Fruit fly (Drosophila melanogaster) whole organism, adult: Measurements from ENCODE around the gene X11Lbeta.

Experiments
- CG14711 ChIP-seq: fragments of 200-800 bp; sonication (Bioruptor generic); optimal IDR thresholded peaks from 2 replicates; lab custom pipeline; 2018; ENCODE audit warnings: missing biosample characterization, mild to moderate bottlenecking, missing genetic modification characterization, moderate library complexity
- CG1620 ChIP-seq: fragments of 200-800 bp; sonication (Bioruptor generic); optimal IDR thresholded peaks from 2 replicates; lab custom pipeline; 2016; ENCODE audit warnings: missing biosample characterization, missing genetic modification characterization
- CG5204 ChIP-seq: fragments of 200-800 bp; sonication (Bioruptor generic); optimal IDR thresholded peaks from 2 replicates; lab custom pipeline; 2016; ENCODE audit warnings: missing biosample characterization, missing genetic modification characterization
- CG7045 ChIP-seq: fragments of 200-800 bp; sonication (Bioruptor generic); optimal IDR thresholded peaks from 2 replicates; lab custom pipeline; 2017; ENCODE audit warnings: missing biosample characterization, mild to moderate bottlenecking, missing genetic modification characterization
- CG7101 ChIP-seq: fragments of 200-800 bp; sonication (Bioruptor generic); optimal IDR thresholded peaks from 2 replicates; lab custom pipeline; 2018; ENCODE audit warnings: missing biosample characterization, mild to moderate bottlenecking, missing genetic modification characterization, moderate library complexity
- Clk ChIP-seq: fragments of 200-800 bp; sonication (Bioruptor generic); optimal IDR thresholded peaks from 2 replicates; lab custom pipeline; 2017; ENCODE audit warnings: missing biosample characterization, missing genetic modification characterization
- Crg-1 ChIP-seq: fragments of 200-800 bp; sonication (Bioruptor generic); optimal IDR thresholded peaks from 2 replicates; lab custom pipeline; 2016; ENCODE audit warnings: missing biosample characterization, missing genetic modification characterization
- Hr96 ChIP-seq: fragments of 200-800 bp; sonication (Bioruptor generic); optimal IDR thresholded peaks from 2 replicates; lab custom pipeline; 2016; ENCODE audit warnings: missing biosample characterization, missing genetic modification characterization
- Mnt ChIP-seq: fragments of 200-800 bp; sonication (Bioruptor generic); optimal IDR thresholded peaks from 2 replicates; lab custom pipeline; 2016; ENCODE audit warnings: missing biosample characterization, mild to moderate bottlenecking, missing genetic modification characterization
- bab1 ChIP-seq: fragments of 200-800 bp; sonication (Bioruptor generic); optimal IDR thresholded peaks from 3 replicates; lab custom pipeline; 2019; ENCODE audit warnings: missing biosample characterization, mild to moderate bottlenecking, missing genetic modification characterization, moderate library complexity
- cic ChIP-seq: fragments of 200-800 bp; sonication (Bioruptor generic); optimal IDR thresholded peaks from 2 replicates; lab custom pipeline; 2017; ENCODE audit warnings: missing biosample characterization, mild to moderate bottlenecking, missing genetic modification characterization, moderate library complexity
- cnc ChIP-seq, 2 experiments: fragments of >200 bp; optimal IDR thresholded peaks; 2 replicates each; lab custom pipeline; 2017
- kay ChIP-seq: fragments of 200-800 bp; sonication (Bioruptor generic); peaks from one replicate; lab custom pipeline; 2016; ENCODE audit warnings: missing biosample characterization, missing genetic modification characterization, borderline replicate concordance
- ovo ChIP-seq: fragments of 200-800 bp; sonication (Bioruptor generic); optimal IDR thresholded peaks from 2 replicates; lab custom pipeline; 2016; ENCODE audit warnings: missing biosample characterization, missing genetic modification characterization
- pad ChIP-seq: fragments of 200-800 bp; sonication (Bioruptor generic); optimal IDR thresholded peaks from 3 replicates; lab custom pipeline; 2017; ENCODE audit warnings: missing biosample characterization, missing genetic modification characterization, mild to moderate bottlenecking, moderate library complexity, missing genetic modification reagents
- tj ChIP-seq: fragments of 200-800 bp; sonication (Bioruptor generic); optimal IDR thresholded peaks from 3 replicates; lab custom pipeline; 2017; ENCODE audit warnings: missing biosample characterization, mild to moderate bottlenecking, missing genetic modification characterization, moderate library complexity
- toe ChIP-seq: fragments of 200-800 bp; sonication (Bioruptor generic); optimal IDR thresholded peaks from 2 replicates; lab custom pipeline; 2016; ENCODE audit warnings: missing biosample characterization, missing genetic modification characterization

The X11Lbeta gene

DNA sequence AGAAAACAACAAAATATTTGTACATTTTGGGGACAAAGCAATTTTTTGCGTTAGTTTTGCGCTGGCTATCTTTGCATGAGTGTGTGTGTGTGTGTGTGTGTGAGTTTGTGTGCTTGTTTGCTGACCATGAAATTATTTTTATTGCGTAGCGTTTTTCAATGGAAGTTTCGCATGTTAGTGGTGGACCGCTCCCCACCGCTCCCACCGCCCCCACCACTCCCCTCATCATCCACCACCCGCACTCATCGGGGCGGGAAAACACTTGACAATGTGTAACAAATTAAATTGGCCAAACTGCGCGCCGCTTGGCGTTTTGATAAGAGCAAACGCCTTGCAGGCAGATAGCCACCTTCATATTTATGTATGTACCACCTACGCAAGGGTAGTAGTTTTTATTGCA, 91.7 kb downstream of the X11Lbeta start:
- TF ChIP-seq CG7045 (GFP tag; lab: Kevin White, UChicago) (no peak), cic (GFP tag; lab: Kevin White, UChicago) (peak; percentile 90), tj (GFP tag; lab: Kevin White, UChicago) (peak; percentile 57), pad (GFP tag; lab: Kevin White, UChicago) (peak; percentile 0)

DNA sequence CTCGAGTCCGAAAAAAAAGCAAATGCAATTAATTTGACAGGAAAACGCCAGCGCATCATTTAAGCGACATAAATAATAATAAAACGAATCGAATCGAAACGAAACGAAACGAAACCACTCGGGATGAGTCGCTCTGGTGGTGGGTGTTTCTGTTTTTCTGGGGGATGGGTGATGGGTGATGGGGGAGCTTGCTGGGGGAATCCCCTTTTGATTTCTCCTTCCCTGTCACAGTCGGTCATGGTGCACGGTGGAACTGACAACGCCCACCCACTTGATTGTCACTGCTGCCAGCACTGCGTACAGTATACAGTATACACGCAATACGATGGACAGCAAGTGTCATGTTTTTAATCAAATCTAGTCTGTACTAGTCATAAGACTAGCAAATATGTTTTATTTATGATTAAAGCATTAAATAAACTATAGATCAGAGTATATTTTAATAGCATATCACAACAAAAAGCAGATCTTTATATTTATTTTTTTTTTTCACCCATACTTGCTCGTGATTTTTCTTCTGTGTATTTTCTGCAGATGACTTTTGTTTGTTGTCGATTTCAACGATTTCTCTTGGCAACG, 94.5 kb downstream of the X11Lbeta start:
- TF ChIP-seq kay (GFP tag; lab: Kevin White, UChicago) (peak; percentile 20), pad (GFP tag; lab: Kevin White, UChicago) (no peak), CG1620 (GFP tag; lab: Kevin White, UChicago) (no peak), toe (GFP tag; lab: Kevin White, UChicago) (no peak), cnc (optimal IDR thresholded peaks at IDR 0.05; lab: Kevin White, UChicago) (no peak), tj (GFP tag; lab: Kevin White, UChicago) (peak; percentile 42)

DNA sequence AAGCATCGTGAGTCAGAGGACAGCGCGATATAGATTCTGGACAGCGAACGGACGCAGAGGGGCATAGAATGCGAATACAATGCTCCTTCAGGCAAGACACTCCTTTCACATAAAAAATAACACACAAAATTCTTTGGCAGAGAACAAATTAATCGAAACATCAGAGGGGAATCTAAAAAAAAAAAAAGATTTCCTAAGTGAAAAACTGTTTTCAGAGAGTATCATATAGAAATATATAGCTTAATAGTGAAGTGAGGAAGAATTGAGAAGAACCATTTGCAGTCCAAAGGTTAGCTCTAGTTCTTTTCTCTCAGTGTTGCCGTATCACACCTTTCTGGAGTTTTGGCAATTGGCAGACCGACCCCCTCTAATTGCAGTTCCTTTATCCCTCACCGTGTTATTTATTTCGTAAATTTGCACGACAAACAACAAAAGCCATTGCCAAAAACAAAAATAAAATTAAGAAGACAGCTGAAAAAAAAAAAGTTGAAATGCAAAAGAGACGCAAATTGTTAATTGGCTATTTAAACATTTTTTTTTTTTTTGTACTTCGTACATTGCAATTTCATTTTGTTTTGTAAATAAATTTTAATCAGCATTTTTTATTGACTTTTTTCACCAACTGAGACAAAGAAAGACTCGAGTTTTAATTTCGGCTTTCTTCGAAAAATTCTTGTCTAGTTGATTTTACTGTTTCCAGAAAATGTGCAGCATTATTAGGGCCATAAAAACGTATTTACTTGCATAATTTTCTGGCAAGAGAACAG, 96.1 kb downstream of the X11Lbeta start:
- TF ChIP-seq CG7045 (GFP tag; lab: Kevin White, UChicago): no peak
- TF ChIP-seq tj (GFP tag; lab: Kevin White, UChicago): peak; percentile 71

DNA sequence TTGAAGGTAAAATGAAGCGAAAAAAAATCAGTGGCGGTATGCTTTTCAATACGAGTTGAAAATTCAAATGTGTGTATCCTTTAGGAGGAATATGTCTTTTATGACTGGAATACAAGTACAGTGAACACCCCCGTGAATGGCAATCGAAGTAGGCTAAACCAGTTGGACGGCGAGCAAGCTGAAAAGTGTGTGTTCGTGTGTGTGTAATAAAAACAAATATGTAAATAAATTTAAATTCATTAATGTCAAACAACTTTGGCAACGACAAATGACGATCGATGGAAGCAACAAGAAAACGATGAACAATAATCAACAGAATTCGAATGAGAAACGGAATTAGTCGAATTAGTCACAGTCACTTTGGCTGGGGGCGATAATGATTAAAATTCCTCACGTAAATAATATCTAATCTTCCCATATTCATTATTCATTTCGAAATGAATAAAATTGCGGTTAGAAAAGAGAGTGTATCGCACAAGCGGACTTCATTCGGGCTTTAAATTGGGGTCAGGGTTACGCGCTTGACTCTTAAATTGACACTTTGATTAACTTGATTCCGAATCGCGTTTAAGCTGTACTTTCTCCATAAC, 98.7 kb downstream of the X11Lbeta start:
- TF ChIP-seq kay (GFP tag; lab: Kevin White, UChicago) (peak; percentile 64), ovo (GFP tag; lab: Kevin White, UChicago) (no peak), CG1620 (GFP tag; lab: Kevin White, UChicago) (no peak), CG5204 (no peak)

DNA sequence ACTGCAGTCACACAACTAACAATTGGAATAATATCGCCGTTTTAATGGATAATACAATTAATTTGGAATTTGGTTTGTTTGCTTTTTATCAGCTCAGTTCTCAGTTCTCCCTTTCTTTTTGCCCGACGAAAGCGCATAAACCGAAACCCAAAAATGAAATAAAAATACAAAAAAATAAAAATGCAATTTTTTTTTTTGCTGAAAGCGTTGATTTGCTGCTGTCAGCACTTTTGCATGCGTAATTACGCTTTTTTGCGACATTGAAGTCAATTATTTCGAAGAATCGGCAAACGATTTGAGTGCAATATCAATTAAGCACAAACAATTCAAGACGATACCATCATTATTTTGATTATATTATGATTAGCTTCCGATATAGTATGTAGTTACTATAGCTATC, 99.8 kb downstream of the X11Lbeta start:
- TF ChIP-seq tj (GFP tag; lab: Kevin White, UChicago) (peak; percentile 90), ovo (GFP tag; lab: Kevin White, UChicago) (no peak)

- no peak for TF ChIP-seq tj (GFP tag; lab: Kevin White, UChicago)
Observed at dm6 chrX:10728024-10728423, 100.5 kb downstream of the X11Lbeta start.

DNA sequence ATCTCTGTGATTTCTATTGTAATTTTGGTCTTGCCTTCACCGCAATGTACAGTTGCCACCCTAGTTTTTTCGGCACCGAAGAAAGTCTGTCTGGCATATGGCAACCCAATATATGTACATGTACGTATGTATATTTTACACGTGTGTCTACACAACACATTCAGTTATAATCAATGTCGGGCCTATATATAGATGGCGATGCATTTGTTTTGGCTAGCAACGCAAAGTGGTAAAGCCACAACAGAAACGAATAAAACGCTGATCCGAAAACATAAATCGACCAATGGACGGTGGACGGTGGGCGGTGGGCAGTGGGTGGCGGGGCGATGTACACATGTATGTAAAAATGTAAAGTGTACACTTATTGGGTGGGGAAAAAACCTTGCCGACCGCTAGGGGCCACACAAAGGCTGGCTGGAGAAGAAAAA, 101.0 kb downstream of the X11Lbeta start:
- TF ChIP-seq kay (GFP tag; lab: Kevin White, UChicago) (peak; percentile 66), tj (GFP tag; lab: Kevin White, UChicago) (peak; percentile 89), CG1620 (GFP tag; lab: Kevin White, UChicago) (no peak)

- TF ChIP-seq CG14711 (no peak), bab1 (no peak), pad (GFP tag; lab: Kevin White, UChicago) (no peak), toe (GFP tag; lab: Kevin White, UChicago) (no peak), Clk (GFP tag; lab: Kevin White, UChicago) (no peak), cic (GFP tag; lab: Kevin White, UChicago) (no peak), Hr96 (GFP tag; lab: Kevin White, UChicago) (no peak), Crg-1 (GFP tag; lab: Kevin White, UChicago) (no peak), cnc (optimal IDR thresholded peaks at IDR 0.05; lab: Kevin White, UChicago) (no peak), tj (GFP tag; lab: Kevin White, UChicago) (no peak), Mnt (GFP tag; lab: Kevin White, UChicago) (no peak), CG7101 (tag; lab: Kevin White, UChicago) (no peak), CG1620 (GFP tag; lab: Kevin White, UChicago) (no peak), CG5204 (no peak), kay (GFP tag; lab: Kevin White, UChicago) (no peak)
Observed at dm6 chrX:10729196-10729835, 101.8 kb downstream of the X11Lbeta start.
